Worm (Caenorhabditis elegans) whole organism, L2 larva: ENCODE results near the gene Y67H2A.10.
A peak's percentile ranks its signal among the peaks of the same experiment; 100 is the strongest.

ENCODE experiments used
- C34F6.9 ChIP-seq: fragments of 150-350 bp; optimal IDR thresholded peaks from 2 replicates; lab custom pipeline; 2014; ENCODE audit warnings: missing biosample characterization, missing genetic modification characterization
- F13H6.1 ChIP-seq: sonication (generic microtip); optimal IDR thresholded peaks from 2 replicates; lab custom pipeline; 2016; ENCODE audit warnings: missing genetic modification characterization, missing compliant biosample characterization
- Y55F3AM.14 ChIP-seq: fragments of 200-800 bp; sonication (Bioruptor generic); optimal IDR thresholded peaks from 2 replicates; lab custom pipeline; 2018; ENCODE audit warnings: mild to moderate bottlenecking, missing genetic modification characterization, missing compliant biosample characterization
- ZK546.5 ChIP-seq: sonication (generic microtip); optimal IDR thresholded peaks from 2 replicates; lab custom pipeline; 2017; ENCODE audit warnings: missing biosample characterization, missing genetic modification characterization
- aly-2 ChIP-seq: fragments of 150-350 bp; optimal IDR thresholded peaks from 2 replicates; lab custom pipeline; 2014; ENCODE audit warnings: missing biosample characterization, missing genetic modification characterization
- ama-1 ChIP-seq: fragments of 150-350 bp; optimal IDR thresholded peaks from 2 replicates; lab custom pipeline; 2018; ENCODE audit warnings: inconsistent platforms
- blmp-1 ChIP-seq: sonication (generic microtip); optimal IDR thresholded peaks from 2 replicates; lab custom pipeline; 2017; ENCODE audit warnings: missing genetic modification characterization, mild to moderate bottlenecking, missing compliant biosample characterization, antibody characterized with exemption, moderate library complexity; ENCODE audit not compliant: insufficient read depth
- ceh-16 ChIP-seq: fragments of 150-350 bp; optimal IDR thresholded peaks from 2 replicates; lab custom pipeline; 2014; ENCODE audit warnings: missing biosample characterization, missing genetic modification characterization
- ceh-82 ChIP-seq: fragments of 150-350 bp; optimal IDR thresholded peaks from 2 replicates; lab custom pipeline; 2014; ENCODE audit warnings: missing biosample characterization, missing genetic modification characterization
- dmd-4 ChIP-seq: sonication (generic microtip); optimal IDR thresholded peaks from 2 replicates; lab custom pipeline; 2017; ENCODE audit warnings: missing biosample characterization, missing genetic modification characterization
- egl-27 ChIP-seq: sonication (generic microtip); optimal IDR thresholded peaks from 3 replicates; lab custom pipeline; 2017; ENCODE audit warnings: missing biosample characterization, missing genetic modification reagents, missing genetic modification characterization
- elt-1 ChIP-seq: fragments of 150-350 bp; optimal IDR thresholded peaks from 2 replicates; lab custom pipeline; 2014; ENCODE audit warnings: missing biosample characterization, missing genetic modification characterization
- elt-3 ChIP-seq: sonication (generic microtip); optimal IDR thresholded peaks from 2 replicates; lab custom pipeline; 2017; ENCODE audit warnings: missing biosample characterization, missing genetic modification characterization
- fos-1 ChIP-seq: fragments of 150-350 bp; optimal IDR thresholded peaks from 2 replicates; lab custom pipeline; 2014; ENCODE audit warnings: missing biosample characterization, missing genetic modification characterization
- gmeb-1 ChIP-seq: fragments of 150-350 bp; optimal IDR thresholded peaks from 2 replicates; lab custom pipeline; 2014; ENCODE audit warnings: missing biosample characterization, missing genetic modification characterization
- lin-11 ChIP-seq: fragments of 150-350 bp; sonication (generic microtip); optimal IDR thresholded peaks from 2 replicates; lab custom pipeline; 2014; ENCODE audit warnings: missing biosample characterization, missing genetic modification characterization, inconsistent platforms, mixed read lengths
- lin-13 ChIP-seq: fragments of 150-350 bp; optimal IDR thresholded peaks from 2 replicates; lab custom pipeline; 2014; ENCODE audit warnings: missing biosample characterization, missing genetic modification reagents, missing genetic modification characterization
- lin-39 ChIP-seq: fragments of 150-350 bp; optimal IDR thresholded peaks from 2 replicates; lab custom pipeline; 2014; ENCODE audit warnings: missing biosample characterization, missing genetic modification reagents, missing genetic modification characterization
- lsy-2 ChIP-seq, 2 experiments: fragments of 150-350 bp in 1 of 2; sonication (generic microtip) in 1 of 2; optimal IDR thresholded peaks; 2 replicates each; lab custom pipeline; 2014 to 2017; ENCODE audit warnings: missing biosample characterization in 2 of 2, missing genetic modification characterization in 2 of 2
- mab-5 ChIP-seq: fragments of 150-350 bp; optimal IDR thresholded peaks from 2 replicates; lab custom pipeline; 2014; ENCODE audit warnings: missing biosample characterization, missing genetic modification characterization
- mbf-1 ChIP-seq: sonication (generic microtip); optimal IDR thresholded peaks from 2 replicates; lab custom pipeline; 2017; ENCODE audit warnings: missing biosample characterization, missing genetic modification characterization
- mdl-1 ChIP-seq, 2 experiments: fragments of 150-350 bp in 1 of 2; sonication (generic microtip) in 1 of 2; optimal IDR thresholded peaks; 2 replicates each; lab custom pipeline; 2017; ENCODE audit warnings: missing biosample characterization in 2 of 2, missing genetic modification characterization in 2 of 2
- nhr-10 ChIP-seq: sonication (generic microtip); optimal IDR thresholded peaks from 2 replicates; lab custom pipeline; 2017; ENCODE audit warnings: missing biosample characterization, missing genetic modification characterization
- nhr-11 ChIP-seq: fragments of 150-350 bp; optimal IDR thresholded peaks from 2 replicates; lab custom pipeline; 2014; ENCODE audit warnings: missing biosample characterization, missing genetic modification characterization
- nhr-12 ChIP-seq: fragments of 150-350 bp; optimal IDR thresholded peaks from 2 replicates; lab custom pipeline; 2014; ENCODE audit warnings: missing biosample characterization, missing genetic modification characterization
- nhr-21 ChIP-seq: fragments of 150-350 bp; optimal IDR thresholded peaks from 2 replicates; lab custom pipeline; 2014; ENCODE audit warnings: missing biosample characterization, missing genetic modification characterization
- nhr-23 ChIP-seq: fragments of 150-350 bp; optimal IDR thresholded peaks from 2 replicates; lab custom pipeline; 2014; ENCODE audit warnings: missing biosample characterization, missing genetic modification reagents, missing genetic modification characterization
- nhr-25 ChIP-seq: fragments of 150-350 bp; sonication (generic microtip); optimal IDR thresholded peaks from 3 replicates; lab custom pipeline; 2014; ENCODE audit warnings: missing biosample characterization, missing genetic modification characterization
- peb-1 ChIP-seq: fragments of 150-350 bp; optimal IDR thresholded peaks from 2 replicates; lab custom pipeline; 2014; ENCODE audit warnings: missing biosample characterization, missing genetic modification characterization
- sem-4 ChIP-seq: fragments of 150-350 bp; optimal IDR thresholded peaks from 2 replicates; lab custom pipeline; 2014; ENCODE audit warnings: missing biosample characterization, missing genetic modification reagents, missing genetic modification characterization
- skn-1 ChIP-seq: sonication (generic microtip); optimal IDR thresholded peaks from 2 replicates; lab custom pipeline; 2017; ENCODE audit warnings: missing biosample characterization, missing genetic modification characterization
- sma-3 ChIP-seq: sonication (generic microtip); optimal IDR thresholded peaks from 2 replicates; lab custom pipeline; 2016; ENCODE audit warnings: missing genetic modification reagents, missing genetic modification characterization, missing compliant biosample characterization
- sma-9 ChIP-seq, 2 experiments: fragments of 150-350 bp in 1 of 2; sonication (generic microtip) in 1 of 2; optimal IDR thresholded peaks; 2 replicates each; lab custom pipeline; 2014 to 2016; ENCODE audit warnings: missing genetic modification characterization in 2 of 2, mild to moderate bottlenecking in 1 of 2, missing biosample characterization in 1 of 2, missing compliant biosample characterization in 1 of 2, missing genetic modification reagents in 1 of 2, moderate library complexity in 1 of 2
- snpc-4 ChIP-seq: fragments of 150-350 bp; optimal IDR thresholded peaks from 2 replicates; lab custom pipeline; 2014; ENCODE audit warnings: missing biosample characterization, missing genetic modification characterization
- unc-39 ChIP-seq: fragments of 150-350 bp; optimal IDR thresholded peaks from 2 replicates; lab custom pipeline; 2014; ENCODE audit warnings: missing biosample characterization, missing genetic modification characterization
- unc-55 ChIP-seq: fragments of 150-350 bp; sonication (generic microtip); optimal IDR thresholded peaks from 3 replicates; lab custom pipeline; 2014; ENCODE audit warnings: missing biosample characterization, missing genetic modification reagents, missing genetic modification characterization
- unc-62 ChIP-seq: fragments of 150-350 bp; optimal IDR thresholded peaks from 2 replicates; lab custom pipeline; 2014; ENCODE audit warnings: missing biosample characterization, missing genetic modification reagents, missing genetic modification characterization
- zag-1 ChIP-seq: fragments of 150-350 bp; optimal IDR thresholded peaks from 2 replicates; lab custom pipeline; 2014; ENCODE audit warnings: missing biosample characterization, missing genetic modification characterization
- ztf-1 ChIP-seq: fragments of 200-800 bp; sonication (Bioruptor generic); conservative IDR thresholded peaks from 2 replicates; pipeline ENCODE4 v1.3.6; 2022; ENCODE audit warnings: missing genetic modification characterization, missing compliant biosample characterization
- ztf-11 ChIP-seq: sonication (generic microtip); optimal IDR thresholded peaks from 2 replicates; lab custom pipeline; 2017; ENCODE audit warnings: missing biosample characterization, missing genetic modification characterization
- ztf-4 ChIP-seq: fragments of 150-350 bp; optimal IDR thresholded peaks from 2 replicates; lab custom pipeline; 2014; ENCODE audit warnings: missing biosample characterization, missing genetic modification characterization

Y67H2A.10 gene

DNA sequence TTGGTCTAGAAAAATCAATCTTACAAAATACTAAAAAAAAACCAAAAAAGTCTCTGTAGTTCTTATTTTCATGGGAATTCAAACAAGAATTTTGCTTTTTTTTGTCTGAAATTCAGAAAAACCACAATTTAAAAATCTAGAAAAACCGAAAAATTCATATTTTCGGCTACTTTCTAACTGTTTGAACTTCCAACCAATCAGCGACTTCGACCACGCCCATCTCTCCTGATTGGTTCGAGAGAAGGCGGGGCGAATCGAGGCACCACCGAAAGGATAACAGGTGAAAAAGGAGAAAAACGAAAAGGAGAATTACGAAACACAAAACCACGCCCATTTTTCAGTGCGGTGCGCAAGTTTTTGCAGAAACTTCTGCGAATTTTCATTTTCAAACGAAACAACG, 15.5 kb upstream of the Y67H2A.10 start:
- TF ChIP-seq nhr-10 (tag; lab: Kevin White, UChicago): no peak
- TF ChIP-seq lsy-2 (tag; optimal IDR thresholded peaks at IDR 0.05; lab: Kevin White, UChicago): no peak
- no peak for TF ChIP-seq snpc-4 (tag; lab: Kevin White, UChicago)
- TF ChIP-seq ceh-82 (tag; lab: Kevin White, UChicago): no peak
- TF ChIP-seq gmeb-1: no peak
- peak; percentile 17 for TF ChIP-seq unc-55 (GFP tag; lab: Kevin White, UChicago)
- TF ChIP-seq egl-27 (tag; lab: Kevin White, UChicago): no peak

DNA sequence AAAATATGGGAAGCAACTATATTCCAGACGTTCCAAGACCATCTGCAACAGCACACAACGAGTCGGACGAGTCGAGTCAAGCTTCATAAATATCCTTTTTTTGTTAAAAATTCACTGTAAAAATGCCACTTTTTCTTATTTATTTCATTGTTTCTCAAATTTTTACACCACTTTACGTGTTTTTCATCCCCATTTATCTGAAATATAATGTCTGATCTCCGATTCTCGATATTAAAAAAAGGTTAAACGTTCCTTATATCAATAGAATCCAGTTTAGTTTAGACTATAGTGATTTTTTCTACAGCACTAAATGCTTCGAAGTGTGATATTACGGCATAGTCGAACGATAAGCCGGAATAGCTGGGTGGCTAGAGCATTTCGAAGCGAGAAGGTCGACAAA, 14.1 kb upstream of the Y67H2A.10 start, which contains the start of gene Y67H2A.7:
Y67H2A.7 (plus strand) TSS at position 301 of the 400 bp plus-strand sequence.
- TF ChIP-seq elt-3 (tag; lab: Kevin White, UChicago) (no peak), skn-1 (tag; lab: Kevin White, UChicago) (no peak), lsy-2 (tag; optimal IDR thresholded peaks at IDR 0.05; lab: Kevin White, UChicago) (no peak), nhr-10 (tag; lab: Kevin White, UChicago) (no peak), blmp-1 (tag; lab: Kevin White, UChicago) (no peak), ceh-16 (tag; lab: Kevin White, UChicago) (no peak), ama-1 (lab: Kevin White, UChicago) (no peak), C34F6.9 (no peak), F13H6.1 (no peak), sma-9 (GFP tag; optimal IDR thresholded peaks at IDR 0.05; lab: Kevin White, UChicago) (no peak), sma-9 (tag; optimal IDR thresholded peaks at IDR 0.05; lab: Kevin White, UChicago) (no peak), ceh-82 (tag; lab: Kevin White, UChicago) (no peak), nhr-25 (tag; lab: Kevin White, UChicago) (no peak), ztf-4 (tag; lab: Kevin White, UChicago) (no peak), ztf-11 (no peak), elt-1 (no peak), ztf-1 (GFP tag; lab: Robert Waterston, UW) (no peak), peb-1 (tag; lab: Kevin White, UChicago) (no peak), Y55F3AM.14 (GFP tag; lab: Kevin White, UChicago) (no peak), nhr-23 (tag; lab: Kevin White, UChicago) (no peak), sem-4 (no peak)
- TF ChIP-seq, all 48 proteins: peak for 0

DNA sequence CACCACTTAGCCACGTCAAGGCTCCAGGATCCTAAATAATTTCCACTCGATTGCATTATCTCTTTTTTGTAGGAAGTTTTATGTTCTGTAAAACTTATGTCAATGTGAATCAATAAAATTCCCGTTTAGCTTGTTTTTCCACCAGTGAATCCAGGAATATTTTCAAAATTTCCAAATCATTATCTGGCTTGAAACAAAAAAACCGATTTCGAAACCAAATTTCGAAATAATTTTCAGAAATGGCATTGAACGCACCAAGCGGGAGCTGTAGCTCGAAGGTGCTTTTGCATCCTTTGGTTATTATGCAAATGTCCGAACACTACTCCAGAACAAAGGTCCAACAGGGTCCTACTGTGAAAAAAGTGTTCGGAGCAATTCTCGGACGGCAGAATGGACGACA, 11.3 kb upstream of the Y67H2A.10 start, which contains the start of gene csn-6:
csn-6 (plus strand) TSS at position 234 of the 400 bp plus-strand sequence.
- TF ChIP-seq dmd-4 (tag; lab: Kevin White, UChicago) (no peak), blmp-1 (tag; lab: Kevin White, UChicago) (no peak), nhr-21 (no peak), elt-3 (tag; lab: Kevin White, UChicago) (no peak), lsy-2 (tag; optimal IDR thresholded peaks at IDR 0.05; lab: Kevin White, UChicago) (no peak), lin-39 (tag; lab: Kevin White, UChicago) (no peak), ceh-82 (tag; lab: Kevin White, UChicago) (no peak)

DNA sequence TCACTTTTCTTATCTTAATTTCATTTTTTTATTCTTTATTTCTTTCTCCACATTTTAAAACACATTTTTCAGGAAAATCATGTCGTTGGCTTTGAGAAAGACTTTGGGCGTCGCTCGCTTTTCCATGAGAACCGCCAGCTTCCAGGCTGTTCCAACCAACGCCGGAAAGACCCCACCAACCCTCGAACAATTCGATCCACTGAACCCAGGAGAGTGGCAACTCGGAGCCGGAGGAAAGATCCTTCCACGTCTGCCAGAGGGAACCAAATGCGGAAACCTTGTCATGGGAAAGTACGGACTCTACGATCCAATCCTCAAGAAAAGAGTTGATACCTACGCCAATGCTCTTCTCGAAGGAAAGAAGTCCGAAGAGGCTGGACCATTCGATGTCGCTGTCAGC, 10.8 kb upstream of the Y67H2A.10 start, which contains the start of gene kdp-1:
kdp-1 (plus strand) TSS at position 80 of the 400 bp plus-strand sequence.
- TF ChIP-seq unc-39 (tag; lab: Kevin White, UChicago) (no peak), lin-13 (GFP tag; lab: Kevin White, UChicago) (peak; percentile 9)

ce11 chrIV:13299648-13300047, 10.3 kb upstream of the Y67H2A.10 start:
- no peak for TF ChIP-seq zag-1 (tag; lab: Kevin White, UChicago)
- no peak for TF ChIP-seq dmd-4 (tag; lab: Kevin White, UChicago)
- no peak for TF ChIP-seq ceh-82 (tag; lab: Kevin White, UChicago)

DNA sequence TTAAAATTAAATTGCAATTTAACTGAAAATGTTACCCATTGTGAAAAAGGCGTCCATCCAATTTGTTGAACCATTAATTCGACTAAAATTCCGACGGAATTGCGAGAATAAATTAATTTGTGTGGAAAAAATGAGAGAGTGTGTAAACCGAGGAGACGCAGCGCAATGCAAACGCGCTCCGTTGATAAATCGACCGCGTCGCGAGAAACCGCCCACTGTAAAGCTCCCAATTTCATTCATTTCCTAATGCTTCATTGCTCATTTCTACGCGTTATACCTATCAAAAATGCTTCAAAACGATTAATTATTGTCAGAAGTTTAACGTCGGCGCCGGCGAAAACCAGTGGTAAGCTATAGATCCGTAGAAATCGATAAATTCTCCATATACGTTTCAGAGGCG, 8.4 kb upstream of the Y67H2A.10 start, which contains the start of the genes Y67H2A.2 and micu-1:
Y67H2A.2 (minus strand) TSS at position 74 of the 400 bp plus-strand sequence.
micu-1 (plus strand) TSS at position 181 of the 400 bp plus-strand sequence.
- TF ChIP-seq fos-1 (peak; percentile 4), unc-62 (GFP tag; lab: Kevin White, UChicago) (no peak), snpc-4 (tag; lab: Kevin White, UChicago) (peak; percentile 33), nhr-11 (no peak), nhr-10 (tag; lab: Kevin White, UChicago) (no peak), mbf-1 (tag; lab: Kevin White, UChicago) (no peak), elt-1 (no peak), peb-1 (tag; lab: Kevin White, UChicago) (no peak), lin-11 (peak; percentile 82), ZK546.5 (no peak), nhr-12 (tag; lab: Kevin White, UChicago) (no peak), blmp-1 (tag; lab: Kevin White, UChicago) (no peak), sma-3 (peak; percentile 53), lsy-2 (tag; optimal IDR thresholded peaks at IDR 0.05; lab: Kevin White, UChicago) (peak; percentile 82 to 87), sem-4 (no peak), aly-2 (tag; lab: Kevin White, UChicago) (no peak), gmeb-1 (peak; percentile 67), mdl-1 (tag; optimal IDR thresholded peaks at IDR 0.05; lab: Kevin White, UChicago) (no peak), ceh-16 (tag; lab: Kevin White, UChicago) (no peak), mab-5 (tag; lab: Kevin White, UChicago) (peak; percentile 27), skn-1 (tag; lab: Kevin White, UChicago) (no peak), dmd-4 (tag; lab: Kevin White, UChicago) (no peak), nhr-25 (tag; lab: Kevin White, UChicago) (peak; percentile 60)
